Worm (Caenorhabditis elegans): ENCODE measurements around the gene ZK550.2.

ZK550.2 gene

ce11 chrIV:17278363-17278762 is 33.0 kb downstream of the ZK550.2 start (continued):
- TF ChIP-seq ceh-82 (tag; optimal IDR thresholded peaks at IDR 0.05) = no peak
- TF ChIP-seq spr-3 (GFP tag; optimal IDR thresholded peaks at IDR 0.05) = peak; percentile 81
- peak; percentile 99 for TF ChIP-seq nhr-11 (tag; optimal IDR thresholded peaks at IDR 0.05)
- peak; percentile 47 to 79 for TF ChIP-seq mdl-1 (tag; optimal IDR thresholded peaks at IDR 0.05)

DNA sequence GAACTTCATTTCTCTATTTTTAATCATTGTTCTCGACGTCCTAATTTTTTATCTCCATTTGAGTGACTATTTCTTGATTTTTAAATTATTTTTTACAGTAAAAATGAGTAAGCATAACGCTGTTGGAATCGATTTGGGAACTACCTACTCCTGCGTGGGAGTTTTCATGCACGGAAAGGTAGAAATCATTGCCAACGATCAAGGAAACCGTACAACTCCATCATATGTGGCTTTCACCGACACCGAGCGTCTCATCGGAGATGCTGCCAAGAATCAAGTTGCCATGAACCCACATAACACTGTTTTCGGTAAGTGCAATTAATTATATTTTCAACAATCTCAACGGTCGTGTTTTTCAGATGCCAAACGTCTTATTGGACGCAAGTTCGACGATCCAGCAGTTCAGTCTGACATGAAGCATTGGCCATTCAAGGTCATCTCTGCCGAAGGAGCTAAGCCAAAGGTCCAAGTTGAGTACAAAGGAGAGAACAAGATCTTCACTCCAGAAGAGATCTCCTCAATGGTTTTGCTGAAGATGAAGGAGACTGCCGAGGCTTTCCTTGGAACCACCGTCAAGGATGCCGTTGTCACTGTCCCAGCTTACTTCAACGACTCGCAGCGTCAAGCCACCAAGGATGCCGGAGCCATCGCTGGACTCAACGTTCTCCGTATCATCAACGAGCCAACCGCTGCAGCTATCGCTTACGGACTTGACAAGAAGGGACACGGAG is 33.6 kb downstream of the ZK550.2 start, which contains the start of gene hsp-1:
Gene hsp-1 (plus strand): TSS at position 99 of the 731 bp plus-strand sequence.
- no peak for TF ChIP-seq zfp-3 (GFP tag; conservative IDR thresholded peaks at IDR 0.05)
- TF ChIP-seq Y48G9A.11 (GFP tag; IDR thresholded peaks at IDR 0.05) = no peak
- TF ChIP-seq mdt-29 (GFP tag; IDR thresholded peaks at IDR 0.05) = 0 out of 2 replicates have a peak, but pooled peaks have one; percentile 35
- TF ChIP-seq fkh-10 (GFP tag; optimal IDR thresholded peaks at IDR 0.05) = no peak
- TF ChIP-seq rbr-2 (tag; optimal IDR thresholded peaks at IDR 0.05) = no peak
- TF ChIP-seq nhr-41 (GFP tag; IDR thresholded peaks at IDR 0.05) = no peak
- no peak for TF ChIP-seq lin-13 (GFP tag; optimal IDR thresholded peaks at IDR 0.05)
- TF ChIP-seq duxl-1 (tag; optimal IDR thresholded peaks at IDR 0.05; ENCODE audit: poor library complexity) = peak; percentile 4
- TF ChIP-seq daf-16 (GFP tag; optimal IDR thresholded peaks at IDR 0.05) = peak in 1 of 2 experiments; percentile 2
- TF ChIP-seq daf-16 (tag; optimal IDR thresholded peaks at IDR 0.05) = no peak
- no peak for TF ChIP-seq mes-2 (tag; optimal IDR thresholded peaks at IDR 0.05; ENCODE audit: poor library complexity, severe bottlenecking)
- TF ChIP-seq gei-8 (GFP tag; optimal IDR thresholded peaks at IDR 0.05) = no peak
- no peak for TF ChIP-seq zip-2 (tag; optimal IDR thresholded peaks at IDR 0.05)
- no peak for TF ChIP-seq nhr-10 (tag; optimal IDR thresholded peaks at IDR 0.05)
- TF ChIP-seq ama-1 (optimal IDR thresholded peaks at IDR 0.05) = peak; percentile 82
- no peak for TF ChIP-seq ceh-62 (tag; optimal IDR thresholded peaks at IDR 0.05)
- no peak for TF ChIP-seq cey-2 (tag; optimal IDR thresholded peaks at IDR 0.05; ENCODE audit: borderline replicate concordance, insufficient read depth)
- no peak; the same call in 1 of the 2 replicates for TF ChIP-seq set-16 (GFP tag; IDR thresholded peaks at IDR 0.05)
- TF ChIP-seq ceh-20 (GFP tag; IDR thresholded peaks at IDR 0.05) = no peak; the same call in 1 of the 2 replicates
- TF ChIP-seq nhr-102 (tag; optimal IDR thresholded peaks at IDR 0.05) = no peak
- no peak for TF ChIP-seq ztf-11 (tag; optimal IDR thresholded peaks at IDR 0.05)
- no peak for TF ChIP-seq nhr-48 (tag; optimal IDR thresholded peaks at IDR 0.05)
- TF ChIP-seq ZK546.5 (tag; optimal IDR thresholded peaks at IDR 0.05) = no peak
- 0 out of 2 replicates have a peak, but pooled peaks have one; percentile 70 for TF ChIP-seq snpc-1.2 (GFP tag; IDR thresholded peaks at IDR 0.05)
- peak; percentile 3; the same call in 1 of the 2 replicates for TF ChIP-seq egl-43 (GFP tag; IDR thresholded peaks at IDR 0.05)
- TF ChIP-seq nhr-42 (GFP tag; IDR thresholded peaks at IDR 0.05) = no peak
- TF ChIP-seq hmg-1.1 (GFP tag; IDR thresholded peaks at IDR 0.05) = no peak
- no peak for TF ChIP-seq dve-1 (tag; optimal IDR thresholded peaks at IDR 0.05; ENCODE audit: insufficient read depth)
- no peak for TF ChIP-seq F49E8.2 (tag; optimal IDR thresholded peaks at IDR 0.05; ENCODE audit: borderline replicate concordance)
- no peak for TF ChIP-seq tra-1 (GFP tag; IDR thresholded peaks at IDR 0.05)
- no peak for TF ChIP-seq lin-38 (GFP tag; IDR thresholded peaks at IDR 0.05)
- TF ChIP-seq php-3 (GFP tag; IDR thresholded peaks at IDR 0.05) = no peak
- no peak for TF ChIP-seq skn-1 (tag; optimal IDR thresholded peaks at IDR 0.05)
- no peak for TF ChIP-seq mxl-3 (GFP tag; optimal IDR thresholded peaks at IDR 0.05)
- TF ChIP-seq hlh-11 (tag; optimal IDR thresholded peaks at IDR 0.05) = no peak
- peak; percentile 58; the same call in 1 of the 2 replicates for TF ChIP-seq arid-1 (GFP tag; conservative IDR thresholded peaks at IDR 0.05)
- TF ChIP-seq lin-39 (tag; optimal IDR thresholded peaks at IDR 0.05) = no peak
- TF ChIP-seq dmd-9 (GFP tag; IDR thresholded peaks at IDR 0.05) = no peak
- TF ChIP-seq attf-4 (tag; optimal IDR thresholded peaks at IDR 0.05) = no peak
- no peak for TF ChIP-seq pqm-1 (tag; optimal IDR thresholded peaks at IDR 0.05)
- TF ChIP-seq fos-1 (tag; optimal IDR thresholded peaks at IDR 0.05) = no peak
- no peak for TF ChIP-seq pha-4 (GFP tag; IDR thresholded peaks at IDR 0.05)
- no peak for TF ChIP-seq pha-4 (tag; optimal IDR thresholded peaks at IDR 0.05)
- no peak for TF ChIP-seq nhr-76 (tag; optimal IDR thresholded peaks at IDR 0.05)
- TF ChIP-seq nhr-28 (tag; optimal IDR thresholded peaks at IDR 0.05) = no peak
